Worm (Caenorhabditis elegans) whole organism, L1 larva: ENCODE results near the gene gldi-3.

ENCODE experiments used
- ama-1 ChIP-seq: fragments of 150-350 bp; optimal IDR thresholded peaks from 2 replicates; lab custom pipeline; 2014
- blmp-1 ChIP-seq: fragments of 150-350 bp; optimal IDR thresholded peaks from 2 replicates; lab custom pipeline; 2014; ENCODE audit warnings: missing biosample characterization, missing genetic modification characterization
- dpl-1 ChIP-seq, 3 experiments: fragments of 150-350 bp in 2 of 3; sonication (generic microtip) in 1 of 3; optimal IDR thresholded peaks; 2 replicates each; lab custom pipeline; 2014 to 2017; ENCODE audit warnings: missing biosample characterization in 3 of 3, missing genetic modification characterization in 3 of 3, missing genetic modification reagents in 3 of 3
- efl-1 ChIP-seq, 4 experiments: fragments of 150-350 bp; optimal IDR thresholded peaks in 3 of 4; peaks in 1 of 4; 1 replicate in 1 of 4; 2 replicates in 3 of 4; lab custom pipeline; 2014; ENCODE audit warnings: missing biosample characterization in 2 of 4, missing genetic modification characterization in 2 of 4, missing genetic modification reagents in 2 of 4
- elt-2 ChIP-seq: sonication (generic microtip); optimal IDR thresholded peaks from 2 replicates; lab custom pipeline; 2016; ENCODE audit warnings: missing genetic modification characterization, mild to moderate bottlenecking, inconsistent platforms, missing compliant biosample characterization, missing genetic modification reagents
- elt-3 ChIP-seq, 6 experiments: fragments of 150-350 bp in 1 of 6; sonication (generic microtip); optimal IDR thresholded peaks; 2 replicates each; lab custom pipeline; 2017 to 2018; ENCODE audit warnings: missing biosample characterization in 6 of 6, missing genetic modification characterization in 6 of 6, inconsistent platforms in 1 of 6
- hpl-2 ChIP-seq: fragments of 150-350 bp; optimal IDR thresholded peaks from 2 replicates; lab custom pipeline; 2014; ENCODE audit warnings: missing biosample characterization, missing genetic modification reagents, missing genetic modification characterization
- jun-1 ChIP-seq: fragments of 150-350 bp; optimal IDR thresholded peaks from 2 replicates; lab custom pipeline; 2014; ENCODE audit warnings: missing biosample characterization, missing genetic modification reagents, missing genetic modification characterization
- lin-14 ChIP-seq: fragments of 200-800 bp; sonication (Bioruptor generic); optimal IDR thresholded peaks from 2 replicates; lab custom pipeline; 2018; ENCODE audit warnings: mild to moderate bottlenecking, missing genetic modification characterization, moderate library complexity, missing compliant biosample characterization
- lin-35 ChIP-seq, 2 experiments: fragments of 150-350 bp; optimal IDR thresholded peaks; 2 replicates each; lab custom pipeline; 2014; ENCODE audit warnings: missing biosample characterization in 2 of 2, missing genetic modification characterization in 2 of 2, missing genetic modification reagents in 2 of 2
- nhr-20 ChIP-seq: sonication (generic microtip); optimal IDR thresholded peaks from 2 replicates; lab custom pipeline; 2016; ENCODE audit warnings: mild to moderate bottlenecking, missing genetic modification characterization, missing compliant biosample characterization
- nhr-28 ChIP-seq: fragments of 150-350 bp; optimal IDR thresholded peaks from 2 replicates; lab custom pipeline; 2014; ENCODE audit warnings: missing biosample characterization, missing genetic modification characterization
- nhr-71 ChIP-seq: sonication (generic microtip); optimal IDR thresholded peaks from 2 replicates; lab custom pipeline; 2016; ENCODE audit warnings: mild to moderate bottlenecking, missing genetic modification characterization, moderate library complexity, missing compliant biosample characterization
- nhr-90 ChIP-seq: sonication (generic microtip); optimal IDR thresholded peaks from 2 replicates; lab custom pipeline; 2016; ENCODE audit warnings: mild to moderate bottlenecking, missing genetic modification characterization, missing compliant biosample characterization; ENCODE audit not compliant: poor library complexity
- skn-1 ChIP-seq: fragments of 150-350 bp; optimal IDR thresholded peaks from 2 replicates; lab custom pipeline; 2014; ENCODE audit warnings: missing biosample characterization, missing genetic modification characterization
- sup-37 ChIP-seq: fragments of 200-800 bp; sonication (Bioruptor generic); optimal IDR thresholded peaks from 2 replicates; lab custom pipeline; 2018; ENCODE audit warnings: mild to moderate bottlenecking, missing genetic modification characterization, missing compliant biosample characterization
- vab-15 ChIP-seq: sonication (generic microtip); optimal IDR thresholded peaks from 2 replicates; lab custom pipeline; 2017; ENCODE audit warnings: missing genotype, mild to moderate bottlenecking, missing genetic modification characterization, missing compliant biosample characterization
- zip-4 ChIP-seq: fragments of 200-800 bp; sonication (Bioruptor generic); optimal IDR thresholded peaks from 2 replicates; lab custom pipeline; 2018; ENCODE audit warnings: mild to moderate bottlenecking, missing genetic modification characterization, moderate library complexity, missing compliant biosample characterization
- ztf-11 ChIP-seq, 2 experiments: sonication (generic microtip); optimal IDR thresholded peaks; 2 replicates each; lab custom pipeline; 2016 to 2017; ENCODE audit warnings: missing genetic modification characterization in 2 of 2, missing biosample characterization in 1 of 2, missing compliant biosample characterization in 1 of 2

gldi-3 gene

ce11 chrII:9232493-9232892 lies 47.4 kb downstream of the gldi-3 start:
- TF ChIP-seq nhr-28 (tag; lab: Kevin White, UChicago) (no peak), blmp-1 (peak; percentile 99)

ce11 chrII:9231240-9231639 lies 48.7 kb downstream of the gldi-3 start, which contains the start of gene gst-13:
Gene gst-13 (plus strand): TSS chrII:9231457.
- no peak for TF ChIP-seq zip-4 (GFP tag; lab: Kevin White, UChicago)
- peak; percentile 64 for TF ChIP-seq lin-14
- TF ChIP-seq skn-1 (tag; lab: Kevin White, UChicago) = peak; percentile 67
- peak; percentile 39 for TF ChIP-seq nhr-20
- peak; percentile 61 for TF ChIP-seq elt-2 (tag; lab: Kevin White, UChicago)
- peak in 2 of 6 experiments; percentile 8 to 46 for TF ChIP-seq elt-3 (tag; optimal IDR thresholded peaks at IDR 0.05; lab: Kevin White, UChicago)
- peak; percentile 64 for TF ChIP-seq blmp-1
- TF ChIP-seq nhr-71 (tag; lab: Kevin White, UChicago) = peak; percentile 6
- no peak for TF ChIP-seq sup-37
- TF ChIP-seq lin-35 (GFP tag; optimal IDR thresholded peaks at IDR 0.05; lab: Kevin White, UChicago) = peak in 1 of 2 experiments; percentile 34
- no peak for TF ChIP-seq nhr-90
- no peak for TF ChIP-seq dpl-1 (GFP tag; optimal IDR thresholded peaks at IDR 0.05; lab: Kevin White, UChicago)
- TF ChIP-seq ama-1 (lab: Kevin White, UChicago) = no peak
- no peak for TF ChIP-seq ztf-11 (tag; optimal IDR thresholded peaks at IDR 0.05; lab: Kevin White, UChicago)
- no peak for TF ChIP-seq hpl-2 (GFP tag; lab: Kevin White, UChicago)

- TF ChIP-seq vab-15 (tag; lab: Kevin White, UChicago) = no peak
- TF ChIP-seq efl-1 (optimal IDR thresholded peaks at IDR 0.05; lab: Kevin White, UChicago) = no peak
- peak in 1 of 2 experiments; percentile 55 for TF ChIP-seq efl-1 (GFP tag; optimal IDR thresholded peaks at IDR 0.05 in 1 of 2; lab: Kevin White, UChicago)
- TF ChIP-seq jun-1 = no peak
- no peak for TF ChIP-seq nhr-90
These were observed 52.8 kb downstream of the gldi-3 start, which contains the start of gene abu-14 for ce11 chrII:9227134-9227533. Gene abu-14 (minus strand): TSS chrII:9227214.
